Fruit fly (Drosophila melanogaster) whole organism, embryonic: Measurements from ENCODE around the gene msd1.
A peak's percentile ranks its signal among the peaks of the same experiment; 100 is the strongest.

ENCODE experiments used
- Blimp-1 ChIP-seq: fragments of 200-800 bp; sonication (Bioruptor generic); optimal IDR thresholded peaks from 3 replicates; lab custom pipeline; 2018; ENCODE audit warnings: missing biosample characterization, missing genetic modification characterization, mild to moderate bottlenecking, moderate library complexity, missing genetic modification reagents
- BtbVII ChIP-seq: fragments of 200-800 bp; sonication (Bioruptor generic); optimal IDR thresholded peaks from 3 replicates; lab custom pipeline; 2017; ENCODE audit warnings: missing biosample characterization, mild to moderate bottlenecking, missing genetic modification characterization
- CG10321 ChIP-seq: fragments of 200-800 bp; sonication (Bioruptor generic); IDR thresholded peaks from 2 replicates; pipeline ENCODE4 v1.3.6; 2022; ENCODE audit warnings: missing biosample characterization, missing genetic modification characterization
- CG10543 ChIP-seq: fragments of 200-800 bp; sonication (Bioruptor generic); optimal IDR thresholded peaks from 3 replicates; lab custom pipeline; 2017; ENCODE audit warnings: missing biosample characterization, mild to moderate bottlenecking, missing genetic modification characterization, moderate library complexity
- CG12071 ChIP-seq: fragments of 200-800 bp; sonication (Bioruptor generic); optimal IDR thresholded peaks from 3 replicates; lab custom pipeline; 2018; ENCODE audit warnings: missing biosample characterization, mild to moderate bottlenecking, missing genetic modification characterization
- CG1233 ChIP-seq: fragments of 200-800 bp; sonication (Bioruptor generic); optimal IDR thresholded peaks from 4 replicates; lab custom pipeline; 2018; ENCODE audit warnings: missing biosample characterization, mild to moderate bottlenecking, missing genetic modification characterization
- CG12391 ChIP-seq: fragments of 200-800 bp; sonication (Bioruptor generic); optimal IDR thresholded peaks from 3 replicates; lab custom pipeline; 2018; ENCODE audit warnings: missing biosample characterization, mild to moderate bottlenecking, missing genetic modification characterization, moderate library complexity
- CG13424 ChIP-seq: fragments of 200-800 bp; sonication (Bioruptor generic); optimal IDR thresholded peaks from 2 replicates; lab custom pipeline; 2019; ENCODE audit warnings: missing biosample characterization, mild to moderate bottlenecking, missing genetic modification characterization, moderate library complexity
- CG15073 ChIP-seq: fragments of 200-800 bp; sonication (Bioruptor generic); optimal IDR thresholded peaks from 2 replicates; lab custom pipeline; 2016; ENCODE audit warnings: missing biosample characterization, missing genetic modification characterization
- CG1529 ChIP-seq: fragments of 200-800 bp; sonication (Bioruptor generic); optimal IDR thresholded peaks from 3 replicates; lab custom pipeline; 2018; ENCODE audit warnings: missing biosample characterization, missing genetic modification characterization
- CG1602 ChIP-seq: fragments of 200-800 bp; sonication (Bioruptor generic); optimal IDR thresholded peaks from 3 replicates; lab custom pipeline; 2016; ENCODE audit warnings: missing biosample characterization, missing genetic modification characterization
- CG17385 ChIP-seq: fragments of 200-800 bp; sonication (Bioruptor generic); optimal IDR thresholded peaks from 3 replicates; lab custom pipeline; 2018; ENCODE audit warnings: missing biosample characterization, mild to moderate bottlenecking, missing genetic modification characterization
- CG2678 ChIP-seq: fragments of 200-800 bp; sonication (Bioruptor generic); optimal IDR thresholded peaks from 3 replicates; lab custom pipeline; 2019; ENCODE audit warnings: missing biosample characterization, mild to moderate bottlenecking, missing genetic modification characterization, moderate library complexity
- CG3163 ChIP-seq: fragments of 200-800 bp; sonication (Bioruptor generic); optimal IDR thresholded peaks from 3 replicates; lab custom pipeline; 2016; ENCODE audit warnings: missing biosample characterization, missing genetic modification characterization
- CG34376 ChIP-seq: fragments of 200-800 bp; sonication (Bioruptor generic); optimal IDR thresholded peaks from 2 replicates; lab custom pipeline; 2018; ENCODE audit warnings: missing biosample characterization, mild to moderate bottlenecking, missing genetic modification characterization
- CG42726 ChIP-seq: fragments of 200-800 bp; sonication (Bioruptor generic); IDR thresholded peaks from 2 replicates; pipeline ENCODE4 v1.3.6; 2022; ENCODE audit warnings: missing biosample characterization, missing genetic modification characterization; ENCODE audit not compliant: partially characterized antibody
- CG4328 ChIP-seq: fragments of 200-800 bp; sonication (Bioruptor generic); optimal IDR thresholded peaks from 3 replicates; lab custom pipeline; 2017; ENCODE audit warnings: missing biosample characterization, missing genetic modification reagents, missing genetic modification characterization
- CG4360 ChIP-seq: fragments of 200-800 bp; sonication (Bioruptor generic); IDR thresholded peaks from 2 replicates; pipeline ENCODE4 v1.3.6; 2022; ENCODE audit warnings: missing biosample characterization, missing genetic modification characterization
- CG6654 ChIP-seq: fragments of 200-800 bp; sonication (Bioruptor generic); optimal IDR thresholded peaks from 2 replicates; lab custom pipeline; 2017; ENCODE audit warnings: missing biosample characterization, mild to moderate bottlenecking, missing genetic modification characterization
- CG6765 ChIP-seq: fragments of 200-800 bp; sonication (Bioruptor generic); optimal IDR thresholded peaks from 3 replicates; lab custom pipeline; 2017; ENCODE audit warnings: missing biosample characterization, mild to moderate bottlenecking, missing genetic modification characterization
- CG7786 ChIP-seq: fragments of 200-800 bp; sonication (Bioruptor generic); optimal IDR thresholded peaks from 2 replicates; lab custom pipeline; 2016; ENCODE audit warnings: missing biosample characterization, missing genetic modification characterization
- CG7963 ChIP-seq: fragments of 200-800 bp; sonication (Bioruptor generic); IDR thresholded peaks from 3 replicates; pipeline ENCODE4 v1.3.6; 2022; ENCODE audit warnings: missing biosample characterization, missing genetic modification characterization; ENCODE audit not compliant: partially characterized antibody
- CG9215 ChIP-seq: fragments of 200-800 bp; sonication (Bioruptor generic); IDR thresholded peaks from 2 replicates; pipeline ENCODE4 v1.3.6; 2022; ENCODE audit warnings: missing biosample characterization, missing genetic modification characterization
- CG9609 ChIP-seq: fragments of 200-800 bp; sonication (Bioruptor generic); optimal IDR thresholded peaks from 3 replicates; lab custom pipeline; 2016; ENCODE audit warnings: missing biosample characterization, missing genetic modification characterization
- Gsc ChIP-seq: fragments of 200-800 bp; sonication (Bioruptor generic); IDR thresholded peaks from 2 replicates; pipeline ENCODE4 v1.3.6; 2022; ENCODE audit warnings: missing biosample characterization, missing genetic modification characterization
- Lhr ChIP-seq: fragments of 200-800 bp; sonication (Bioruptor generic); optimal IDR thresholded peaks from 3 replicates; lab custom pipeline; 2017; ENCODE audit warnings: mild to moderate bottlenecking, missing biosample characterization, missing genetic modification reagents, missing genetic modification characterization
- Rx ChIP-seq: fragments of 200-800 bp; sonication (Bioruptor generic); IDR thresholded peaks from 2 replicates; pipeline ENCODE4 v1.3.6; 2022; ENCODE audit warnings: missing biosample characterization, missing genetic modification characterization
- Trl ChIP-seq, 3 experiments: fragments of >200 bp in 2 of 3; fragments of 200-800 bp in 1 of 3; sonication (Bioruptor generic) in 1 of 3; optimal IDR thresholded peaks; 2 replicates in 1 of 3; 3 replicates in 2 of 3; lab custom pipeline; 2016 to 2017; ENCODE audit warnings: missing biosample characterization in 1 of 3, missing genetic modification characterization in 1 of 3
- Xbp1 ChIP-seq: fragments of 200-800 bp; sonication (Bioruptor generic); optimal IDR thresholded peaks from 3 replicates; lab custom pipeline; 2016; ENCODE audit warnings: missing biosample characterization, mild to moderate bottlenecking, missing genetic modification characterization
- amos ChIP-seq: fragments of 200-800 bp; sonication (Bioruptor generic); IDR thresholded peaks from 2 replicates; pipeline ENCODE4 v1.3.6; 2022; ENCODE audit warnings: missing biosample characterization, missing genetic modification characterization; ENCODE audit not compliant: partially characterized antibody
- aop ChIP-seq: fragments of 200-800 bp; sonication (Bioruptor generic); IDR thresholded peaks from 2 replicates; pipeline ENCODE4 v1.3.6; 2022; ENCODE audit warnings: missing biosample characterization, missing genetic modification characterization
- ash1 ChIP-seq: fragments of 200-800 bp; sonication (Bioruptor generic); optimal IDR thresholded peaks from 2 replicates; lab custom pipeline; 2018; ENCODE audit warnings: missing biosample characterization, mild to moderate bottlenecking, missing genetic modification characterization
- az2 ChIP-seq: fragments of 200-800 bp; sonication (Bioruptor generic); optimal IDR thresholded peaks from 3 replicates; lab custom pipeline; 2016; ENCODE audit warnings: missing biosample characterization, missing genetic modification characterization
- chif ChIP-seq, 2 experiments: fragments of 200-800 bp; sonication (Bioruptor generic); optimal IDR thresholded peaks; 3 replicates each; lab custom pipeline; 2016; ENCODE audit warnings: missing biosample characterization in 2 of 2, missing genetic modification characterization in 2 of 2
- ewg ChIP-seq: fragments of 200-800 bp; sonication (Bioruptor generic); optimal IDR thresholded peaks from 3 replicates; lab custom pipeline; 2017; ENCODE audit warnings: mild to moderate bottlenecking, missing biosample characterization, missing genetic modification reagents, missing genetic modification characterization
- gcm2 ChIP-seq: fragments of 200-800 bp; sonication (Bioruptor generic); optimal IDR thresholded peaks from 2 replicates; lab custom pipeline; 2016; ENCODE audit warnings: missing biosample characterization, missing genetic modification characterization
- h ChIP-seq: fragments of >200 bp; optimal IDR thresholded peaks from 2 replicates; lab custom pipeline; 2017
- hth ChIP-seq: fragments of >200 bp; optimal IDR thresholded peaks from 2 replicates; lab custom pipeline; 2017; ENCODE audit warnings: inconsistent platforms
- ind ChIP-seq: fragments of 200-800 bp; sonication (Bioruptor generic); optimal IDR thresholded peaks from 3 replicates; lab custom pipeline; 2016; ENCODE audit warnings: missing biosample characterization, missing genetic modification characterization
- inv ChIP-seq: fragments of 200-800 bp; sonication (Bioruptor generic); IDR thresholded peaks from 2 replicates; pipeline ENCODE4 v1.3.6; 2022; ENCODE audit warnings: missing biosample characterization, missing genetic modification characterization; ENCODE audit not compliant: partially characterized antibody
- jumu ChIP-seq: fragments of 200-800 bp; sonication (Bioruptor generic); optimal IDR thresholded peaks from 3 replicates; lab custom pipeline; 2016; ENCODE audit warnings: missing biosample characterization, missing genetic modification characterization
- mirr ChIP-seq: fragments of 200-800 bp; sonication (Bioruptor generic); optimal IDR thresholded peaks from 3 replicates; lab custom pipeline; 2018; ENCODE audit warnings: missing biosample characterization, mild to moderate bottlenecking, missing genetic modification characterization
- mld ChIP-seq: fragments of 200-800 bp; sonication (Bioruptor generic); IDR thresholded peaks from 3 replicates; pipeline ENCODE4 v1.3.6; 2022; ENCODE audit warnings: missing biosample characterization, missing genetic modification characterization; ENCODE audit not compliant: partially characterized antibody
- oc ChIP-seq: fragments of 200-800 bp; sonication (Bioruptor generic); optimal IDR thresholded peaks from 2 replicates; lab custom pipeline; 2018; ENCODE audit warnings: missing biosample characterization, mild to moderate bottlenecking, missing genetic modification characterization, moderate library complexity
- peb ChIP-seq: fragments of 200-800 bp; sonication (Bioruptor generic); IDR thresholded peaks from 2 replicates; pipeline ENCODE4 v1.3.6; 2022; ENCODE audit warnings: missing biosample characterization, missing genetic modification characterization
- phol ChIP-seq: fragments of 200-800 bp; sonication (Bioruptor generic); optimal IDR thresholded peaks from 3 replicates; lab custom pipeline; 2018; ENCODE audit warnings: missing biosample characterization, mild to moderate bottlenecking, missing genetic modification characterization, moderate library complexity
- ro ChIP-seq: fragments of 200-800 bp; sonication (Bioruptor generic); IDR thresholded peaks from 2 replicates; pipeline ENCODE4 v1.3.6; 2022; ENCODE audit warnings: missing biosample characterization, missing genetic modification characterization
- tgo ChIP-seq: fragments of 200-800 bp; sonication (Bioruptor generic); IDR thresholded peaks from 3 replicates; pipeline ENCODE4 v1.3.6; 2022; ENCODE audit warnings: missing biosample characterization, missing genetic modification characterization
- toy ChIP-seq: fragments of 200-800 bp; sonication (Bioruptor generic); IDR thresholded peaks from 2 replicates; pipeline ENCODE4 v1.3.6; 2022; ENCODE audit warnings: missing biosample characterization, missing genetic modification characterization
- wek ChIP-seq: fragments of 200-800 bp; sonication (Bioruptor generic); optimal IDR thresholded peaks from 3 replicates; lab custom pipeline; 2018; ENCODE audit warnings: missing biosample characterization, mild to moderate bottlenecking, missing genetic modification characterization, moderate library complexity
- yki ChIP-seq: fragments of >200 bp; optimal IDR thresholded peaks from 3 replicates; lab custom pipeline; 2018

The msd1 gene

dm6 chr3L:1342133-1342580 lies 10.6 kb downstream of the msd1 start, which contains the start of gene indra (continued):
- TF ChIP-seq inv (GFP tag; lab: Robert Waterston, UW) (no peak; the same call in 1 of the 2 replicates), az2 (GFP tag; lab: Kevin White, UChicago) (peak; percentile 38), CG7786 (GFP tag; lab: Kevin White, UChicago) (peak; percentile 74), CG1233 (no peak), hth (lab: Kevin White, UChicago) (no peak), Blimp-1 (GFP tag; lab: Kevin White, UChicago) (no peak), CG17385 (peak; percentile 46), gcm2 (no peak), CG1602 (peak; percentile 58), CG2678 (tag; lab: Kevin White, UChicago) (no peak), Xbp1 (GFP tag; lab: Kevin White, UChicago) (peak; percentile 68), CG12391 (tag; lab: Kevin White, UChicago) (peak; percentile 67), CG7963 (GFP tag; lab: Robert Waterston, UW) (peak; percentile 27; the same call in 1 of the 3 replicates), CG4328 (peak; percentile 49), jumu (GFP tag; lab: Kevin White, UChicago) (peak; percentile 52), peb (GFP tag; lab: Robert Waterston, UW) (no peak), Rx (GFP tag; lab: Robert Waterston, UW) (0 out of 2 replicates have a peak, but pooled peaks have one; percentile 24), mld (GFP tag; lab: Robert Waterston, UW) (0 out of 3 replicates have a peak, but pooled peaks have one; percentile 53), toy (GFP tag; lab: Robert Waterston, UW) (no peak), CG10543 (GFP tag; lab: Kevin White, UChicago) (peak; percentile 44), mirr (GFP tag; lab: Kevin White, UChicago) (peak; percentile 18), CG15073 (GFP tag; lab: Kevin White, UChicago) (no peak), CG10321 (GFP tag; lab: Robert Waterston, UW) (no peak), Lhr (GFP tag; lab: Kevin White, UChicago) (peak; percentile 33), BtbVII (GFP tag; lab: Kevin White, UChicago) (no peak), ind (GFP tag; lab: Kevin White, UChicago) (peak; percentile 56), h (lab: Kevin White, UChicago) (no peak), ro (GFP tag; lab: Robert Waterston, UW) (no peak), CG1529 (no peak), ash1 (GFP tag; lab: Kevin White, UChicago) (no peak), CG3163 (peak; percentile 17), Trl (optimal IDR thresholded peaks at IDR 0.05; lab: Kevin White, UChicago) (no peak), Trl (GFP tag; optimal IDR thresholded peaks at IDR 0.05; lab: Kevin White, UChicago) (peak; percentile 27), CG6765 (GFP tag; lab: Kevin White, UChicago) (no peak), wek (GFP tag; lab: Kevin White, UChicago) (no peak), yki (lab: Kevin White, UChicago) (no peak), CG4360 (GFP tag; lab: Robert Waterston, UW) (no peak), CG12071 (GFP tag; lab: Kevin White, UChicago) (no peak), aop (GFP tag; lab: Robert Waterston, UW) (no peak), CG13424 (peak; percentile 76), chif (GFP tag; optimal IDR thresholded peaks at IDR 0.05; lab: Kevin White, UChicago) (peak; percentile 8 to 69), tgo (no peak; the same call in 2 of the 3 replicates), CG42726 (no peak), CG34376 (GFP tag; lab: Kevin White, UChicago) (no peak), ewg (peak; percentile 54), CG6654 (GFP tag; lab: Kevin White, UChicago) (no peak), CG9215 (GFP tag; lab: Robert Waterston, UW) (peak; percentile 55; the same call in 1 of the 2 replicates), amos (GFP tag; lab: Robert Waterston, UW) (peak; percentile 58; the same call in 1 of the 2 replicates), phol (tag; lab: Kevin White, UChicago) (peak; percentile 77), Gsc (no peak), oc (tag; lab: Kevin White, UChicago) (no peak), CG9609 (GFP tag; lab: Kevin White, UChicago) (peak; percentile 61)
